Fruit fly (Drosophila melanogaster) whole organism, embryonic: ENCODE results near the gene mon2.

ENCODE experiments used
- CG3995 ChIP-seq: fragments of 200-800 bp; sonication (Bioruptor generic); optimal IDR thresholded peaks from 3 replicates; lab custom pipeline; 2016; ENCODE audit warnings: missing biosample characterization, missing genetic modification characterization
- Oaz ChIP-seq: fragments of 200-800 bp; sonication (Bioruptor generic); IDR thresholded peaks from 2 replicates; pipeline ENCODE4 v1.3.6; 2022; ENCODE audit warnings: missing biosample characterization, missing genetic modification characterization
- lbe ChIP-seq: fragments of 200-800 bp; sonication (Bioruptor generic); optimal IDR thresholded peaks from 2 replicates; lab custom pipeline; 2016; ENCODE audit warnings: missing biosample characterization, mild to moderate bottlenecking, missing genetic modification characterization

- TF ChIP-seq lbe (GFP tag; lab: Kevin White, UChicago) = no peak
- no peak for TF ChIP-seq Oaz (GFP tag; lab: Robert Waterston, UW)
- no peak for TF ChIP-seq CG3995 (GFP tag; lab: Kevin White, UChicago)
These were observed 51.1 kb downstream of the mon2 start, which contains the start of the genes MED20 and Trf for dm6 chr2L:8072692-8073091.
